Fruit fly (Drosophila melanogaster) whole organism, adult: ENCODE results near the gene CG12541.
A peak's percentile ranks its signal among the peaks of the same experiment; 100 is the strongest.

Source experiments
- CG11617 ChIP-seq: fragments of 200-800 bp; sonication (Bioruptor generic); optimal IDR thresholded peaks from 2 replicates; lab custom pipeline; 2017; ENCODE audit warnings: mild to moderate bottlenecking, missing biosample characterization, missing genetic modification reagents, missing genetic modification characterization
- CG1620 ChIP-seq: fragments of 200-800 bp; sonication (Bioruptor generic); optimal IDR thresholded peaks from 2 replicates; lab custom pipeline; 2016; ENCODE audit warnings: missing biosample characterization, missing genetic modification characterization
- CG7045 ChIP-seq: fragments of 200-800 bp; sonication (Bioruptor generic); optimal IDR thresholded peaks from 2 replicates; lab custom pipeline; 2017; ENCODE audit warnings: missing biosample characterization, mild to moderate bottlenecking, missing genetic modification characterization
- Hr96 ChIP-seq: fragments of 200-800 bp; sonication (Bioruptor generic); optimal IDR thresholded peaks from 2 replicates; lab custom pipeline; 2016; ENCODE audit warnings: missing biosample characterization, missing genetic modification characterization
- kay ChIP-seq: fragments of 200-800 bp; sonication (Bioruptor generic); peaks from one replicate; lab custom pipeline; 2016; ENCODE audit warnings: missing biosample characterization, missing genetic modification characterization, borderline replicate concordance
- pad ChIP-seq: fragments of 200-800 bp; sonication (Bioruptor generic); optimal IDR thresholded peaks from 3 replicates; lab custom pipeline; 2017; ENCODE audit warnings: missing biosample characterization, missing genetic modification characterization, mild to moderate bottlenecking, moderate library complexity, missing genetic modification reagents
- tj ChIP-seq: fragments of 200-800 bp; sonication (Bioruptor generic); optimal IDR thresholded peaks from 3 replicates; lab custom pipeline; 2017; ENCODE audit warnings: missing biosample characterization, mild to moderate bottlenecking, missing genetic modification characterization, moderate library complexity

DNA sequence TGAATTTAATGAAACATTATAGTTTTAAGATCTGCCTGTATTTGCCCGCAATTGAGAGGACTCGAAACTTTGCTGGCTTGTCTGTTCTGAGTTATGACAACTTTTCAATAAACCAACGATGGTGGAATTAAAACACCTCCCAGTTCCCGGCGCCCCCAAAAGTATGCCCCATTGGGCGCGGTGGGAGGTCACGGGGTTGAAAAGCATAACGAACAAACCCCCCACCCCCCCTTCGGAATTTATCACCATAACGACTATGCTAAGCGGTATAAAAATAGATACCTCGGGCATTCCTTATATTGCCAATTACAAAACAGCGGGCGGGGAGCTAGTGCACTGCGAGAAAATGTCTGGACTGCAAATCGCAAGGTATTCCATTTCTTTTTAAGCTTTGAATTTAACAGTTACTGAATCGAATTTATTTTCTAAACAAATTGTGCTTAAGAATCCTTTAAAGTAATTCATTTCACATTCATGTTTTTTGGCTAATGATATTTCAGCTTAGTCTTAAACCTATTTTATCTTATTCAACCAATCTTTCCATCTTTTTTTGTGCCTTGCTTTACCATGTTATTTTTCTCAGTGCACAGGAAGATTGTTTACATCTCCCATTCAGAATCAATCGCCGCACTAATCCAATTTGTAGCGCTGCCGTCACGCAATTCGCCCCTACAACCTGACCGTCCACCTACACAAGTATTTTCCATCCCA lies 35.6 kb upstream of the CG12541 start:
- TF ChIP-seq tj (GFP tag; lab: Kevin White, UChicago) (peak; percentile 62), CG7045 (GFP tag; lab: Kevin White, UChicago) (peak; percentile 77), CG11617 (GFP tag; lab: Kevin White, UChicago) (peak; percentile 76), CG1620 (GFP tag; lab: Kevin White, UChicago) (peak; percentile 61), kay (GFP tag; lab: Kevin White, UChicago) (no peak), Hr96 (GFP tag; lab: Kevin White, UChicago) (peak; percentile 56), pad (peak; percentile 27)
